Worm (Caenorhabditis elegans) whole organism, late embryonic: Measurements from ENCODE around the gene ugt-39.

Experiments
- C08G9.2 ChIP-seq: sonication (generic microtip); optimal IDR thresholded peaks from 2 replicates; lab custom pipeline; 2016; ENCODE audit warnings: mild to moderate bottlenecking, missing genetic modification characterization, moderate library complexity, missing compliant biosample characterization
- K09A11.1 ChIP-seq: sonication (generic microtip); optimal IDR thresholded peaks from 2 replicates; lab custom pipeline; 2017; ENCODE audit warnings: antibody characterized with exemption, mild to moderate bottlenecking, missing genetic modification characterization, missing compliant biosample characterization; ENCODE audit not compliant: insufficient read depth
- ama-1 ChIP-seq: fragments of 150-350 bp; optimal IDR thresholded peaks from 2 replicates; lab custom pipeline; 2014
- ceh-2 ChIP-seq: sonication (generic microtip); optimal IDR thresholded peaks from 2 replicates; lab custom pipeline; 2016; ENCODE audit warnings: missing genotype, missing genetic modification characterization, missing compliant biosample characterization
- ceh-24 ChIP-seq: sonication (generic microtip); optimal IDR thresholded peaks from 2 replicates; lab custom pipeline; 2016; ENCODE audit warnings: mild to moderate bottlenecking, missing genetic modification characterization, missing compliant biosample characterization
- ceh-48 ChIP-seq: sonication (generic microtip); optimal IDR thresholded peaks from 2 replicates; lab custom pipeline; 2016; ENCODE audit warnings: missing genetic modification characterization, inconsistent platforms, missing compliant biosample characterization
- hlh-13 ChIP-seq: fragments of 200-800 bp; sonication (Bioruptor generic); optimal IDR thresholded peaks from 2 replicates; lab custom pipeline; 2018; ENCODE audit warnings: mild to moderate bottlenecking, missing genetic modification characterization, missing compliant biosample characterization
- lin-11 ChIP-seq: fragments of 200-800 bp; sonication (Bioruptor generic); optimal IDR thresholded peaks from 2 replicates; lab custom pipeline; 2018; ENCODE audit warnings: mild to moderate bottlenecking, missing genetic modification characterization, missing compliant biosample characterization
- nhr-232 ChIP-seq: sonication (generic microtip); optimal IDR thresholded peaks from 2 replicates; lab custom pipeline; 2016; ENCODE audit warnings: missing genetic modification characterization, missing compliant biosample characterization
- zip-5 ChIP-seq: sonication (generic microtip); optimal IDR thresholded peaks from 2 replicates; lab custom pipeline; 2016; ENCODE audit warnings: missing genetic modification characterization, missing compliant biosample characterization

DNA sequence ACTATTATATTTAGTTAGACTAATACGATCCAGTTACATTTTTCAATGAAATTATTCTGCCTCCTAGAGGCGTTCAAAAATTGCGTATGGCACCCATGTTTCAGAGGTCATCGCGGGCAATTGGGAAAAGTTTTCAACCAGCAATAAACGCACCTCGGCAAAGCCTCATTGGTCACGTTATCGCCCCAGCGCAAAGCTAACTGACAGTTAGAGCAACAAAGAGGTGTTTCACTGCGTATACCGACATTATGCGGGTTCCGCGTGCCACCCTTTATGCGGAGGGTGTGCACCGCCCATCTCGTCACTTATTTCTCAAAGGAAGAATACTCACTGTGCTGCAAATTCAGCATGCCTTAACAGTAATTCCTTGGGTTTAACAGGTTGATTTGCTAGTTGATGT is 14.3 kb upstream of the ugt-39 start:
- TF ChIP-seq C08G9.2 (tag; lab: Kevin White, UChicago): no peak
- no peak for TF ChIP-seq K09A11.1 (tag; lab: Kevin White, UChicago)
- no peak for TF ChIP-seq zip-5
- TF ChIP-seq nhr-232 (tag; lab: Kevin White, UChicago): no peak
- no peak for TF ChIP-seq ceh-48
- TF ChIP-seq ceh-24 (tag; lab: Kevin White, UChicago): no peak
- no peak for TF ChIP-seq ama-1
- no peak for TF ChIP-seq lin-11 (tag; lab: Kevin White, UChicago)
- no peak for TF ChIP-seq ceh-2 (tag; lab: Kevin White, UChicago)
- TF ChIP-seq hlh-13 (GFP tag; lab: Kevin White, UChicago): no peak
